Fruit fly (Drosophila melanogaster) whole organism, embryonic: ENCODE data around the gene NaPi-III.
A peak's percentile ranks its signal among the peaks of the same experiment; 100 is the strongest.

ENCODE experiments used
- Abd-B ChIP-seq: fragments of 200-800 bp; sonication (Bioruptor generic); optimal IDR thresholded peaks from 2 replicates; lab custom pipeline; 2018; ENCODE audit warnings: missing biosample characterization, mild to moderate bottlenecking, missing genetic modification characterization, moderate library complexity
- CG1024 ChIP-seq: fragments of 200-800 bp; sonication (Bioruptor generic); IDR thresholded peaks from 2 replicates; pipeline ENCODE4 v1.3.6; 2022; ENCODE audit warnings: missing biosample characterization, missing genetic modification characterization
- CG11696 ChIP-seq: fragments of 200-800 bp; sonication (Bioruptor generic); IDR thresholded peaks from 2 replicates; pipeline ENCODE4 v1.3.6; 2022; ENCODE audit warnings: missing biosample characterization, missing genetic modification characterization
- CG12299 ChIP-seq: fragments of 200-800 bp; sonication (Bioruptor generic); optimal IDR thresholded peaks from 2 replicates; lab custom pipeline; 2018; ENCODE audit warnings: missing biosample characterization, mild to moderate bottlenecking, missing genetic modification characterization
- CG15073 ChIP-seq: fragments of 200-800 bp; sonication (Bioruptor generic); optimal IDR thresholded peaks from 2 replicates; lab custom pipeline; 2016; ENCODE audit warnings: missing biosample characterization, missing genetic modification characterization
- CG15601 ChIP-seq: fragments of 200-800 bp; sonication (Bioruptor generic); optimal IDR thresholded peaks from 3 replicates; lab custom pipeline; 2019; ENCODE audit warnings: missing biosample characterization, mild to moderate bottlenecking, missing genetic modification characterization, moderate library complexity
- CG16779 ChIP-seq: fragments of 200-800 bp; sonication (Bioruptor generic); IDR thresholded peaks from 2 replicates; pipeline ENCODE4 v1.3.6; 2022; ENCODE audit warnings: missing biosample characterization, missing genetic modification characterization
- CG18764 ChIP-seq: fragments of 200-800 bp; sonication (Bioruptor generic); optimal IDR thresholded peaks from 3 replicates; lab custom pipeline; 2016; ENCODE audit warnings: missing biosample characterization, missing genetic modification characterization
- CG2875 ChIP-seq: fragments of 200-800 bp; sonication (Bioruptor generic); optimal IDR thresholded peaks from 2 replicates; lab custom pipeline; 2017; ENCODE audit warnings: missing biosample characterization, mild to moderate bottlenecking, missing genetic modification characterization, missing genetic modification reagents
- CG3163 ChIP-seq: fragments of 200-800 bp; sonication (Bioruptor generic); optimal IDR thresholded peaks from 3 replicates; lab custom pipeline; 2016; ENCODE audit warnings: missing biosample characterization, missing genetic modification characterization
- CG3838 ChIP-seq: fragments of 200-800 bp; sonication (Bioruptor generic); optimal IDR thresholded peaks from 3 replicates; lab custom pipeline; 2016; ENCODE audit warnings: missing biosample characterization, missing genetic modification characterization
- CG3847 ChIP-seq: fragments of 200-800 bp; sonication (Bioruptor generic); IDR thresholded peaks from 2 replicates; pipeline ENCODE4 v1.3.6; 2022; ENCODE audit warnings: missing biosample characterization, missing genetic modification characterization
- CG4360 ChIP-seq: fragments of 200-800 bp; sonication (Bioruptor generic); IDR thresholded peaks from 2 replicates; pipeline ENCODE4 v1.3.6; 2022; ENCODE audit warnings: missing biosample characterization, missing genetic modification characterization
- CG5180 ChIP-seq: fragments of 200-800 bp; sonication (Bioruptor generic); optimal IDR thresholded peaks from 3 replicates; lab custom pipeline; 2017; ENCODE audit warnings: missing biosample characterization, missing genetic modification characterization, mild to moderate bottlenecking, moderate library complexity, missing genetic modification reagents
- CG5953 ChIP-seq: fragments of 200-800 bp; sonication (Bioruptor generic); IDR thresholded peaks from 2 replicates; pipeline ENCODE4 v1.3.6; 2022; ENCODE audit warnings: missing biosample characterization, missing genetic modification characterization
- CG7745 ChIP-seq: fragments of 200-800 bp; sonication (Bioruptor generic); optimal IDR thresholded peaks from 2 replicates; lab custom pipeline; 2018; ENCODE audit warnings: missing biosample characterization, mild to moderate bottlenecking, missing genetic modification characterization, moderate library complexity
- CG9876 ChIP-seq: fragments of 200-800 bp; sonication (Bioruptor generic); optimal IDR thresholded peaks from 2 replicates; lab custom pipeline; 2016; ENCODE audit warnings: missing biosample characterization, missing genetic modification characterization
- Deaf1 ChIP-seq: fragments of 200-800 bp; optimal IDR thresholded peaks from 3 replicates; lab custom pipeline; 2019; ENCODE audit warnings: missing biosample characterization, mild to moderate bottlenecking, missing genetic modification characterization, moderate library complexity
- Dfd ChIP-seq, 2 experiments: fragments of >200 bp; optimal IDR thresholded peaks; 2 replicates each; lab custom pipeline; 2017; ENCODE audit warnings: missing biosample characterization in 2 of 2, missing genetic modification characterization in 2 of 2
- Dip3 ChIP-seq: fragments of 200-800 bp; sonication (Bioruptor generic); optimal IDR thresholded peaks from 3 replicates; lab custom pipeline; 2016; ENCODE audit warnings: missing biosample characterization, missing genetic modification characterization
- H2.0 ChIP-seq: fragments of 200-800 bp; sonication (Bioruptor generic); IDR thresholded peaks from 2 replicates; pipeline ENCODE4 v1.3.6; 2022; ENCODE audit warnings: missing biosample characterization, missing genetic modification characterization
- HHEX ChIP-seq: fragments of 200-800 bp; sonication (Bioruptor generic); optimal IDR thresholded peaks from 3 replicates; lab custom pipeline; 2017; ENCODE audit warnings: missing biosample characterization, mild to moderate bottlenecking, missing genetic modification characterization, missing genetic modification reagents
- HmgZ ChIP-seq: fragments of 200-800 bp; sonication (Bioruptor generic); optimal IDR thresholded peaks from 2 replicates; lab custom pipeline; 2018; ENCODE audit warnings: missing biosample characterization, mild to moderate bottlenecking, missing genetic modification characterization
- Hmx ChIP-seq: fragments of 200-800 bp; sonication (Bioruptor generic); optimal IDR thresholded peaks from 2 replicates; lab custom pipeline; 2016; ENCODE audit warnings: missing biosample characterization, missing genetic modification characterization
- Hr78 ChIP-seq, 2 experiments: fragments of 200-800 bp in 1 of 2; fragments of >200 bp in 1 of 2; sonication (Bioruptor generic) in 1 of 2; optimal IDR thresholded peaks; 2 replicates each; lab custom pipeline; 2017 to 2019; ENCODE audit warnings: missing biosample characterization in 2 of 2, missing genetic modification characterization in 2 of 2, mild to moderate bottlenecking in 1 of 2, moderate library complexity in 1 of 2
- Kr ChIP-seq: fragments of 200-800 bp; sonication (Bioruptor generic); optimal IDR thresholded peaks from 2 replicates; lab custom pipeline; 2017; ENCODE audit warnings: missing biosample characterization, mild to moderate bottlenecking, missing genetic modification characterization
- MBD-R2 ChIP-seq: fragments of 200-800 bp; sonication (Bioruptor generic); IDR thresholded peaks from 2 replicates; pipeline ENCODE4 v1.3.6; 2022; ENCODE audit warnings: missing biosample characterization, missing genetic modification characterization
- NC2α ChIP-seq: fragments of 200-800 bp; sonication (Bioruptor generic); optimal IDR thresholded peaks from 2 replicates; lab custom pipeline; 2016; ENCODE audit warnings: missing biosample characterization, missing genetic modification characterization
- Neu2 ChIP-seq: fragments of 200-800 bp; sonication (Bioruptor generic); optimal IDR thresholded peaks from 3 replicates; lab custom pipeline; 2016; ENCODE audit warnings: missing biosample characterization, missing genetic modification characterization, borderline replicate concordance
- Nf-YB ChIP-seq: fragments of 200-800 bp; sonication (Bioruptor generic); optimal IDR thresholded peaks from 3 replicates; lab custom pipeline; 2019; ENCODE audit warnings: missing biosample characterization, mild to moderate bottlenecking, missing genetic modification characterization, moderate library complexity
- Sry-β ChIP-seq: fragments of 200-800 bp; sonication (Bioruptor generic); optimal IDR thresholded peaks from 2 replicates; lab custom pipeline; 2018; ENCODE audit warnings: missing biosample characterization, mild to moderate bottlenecking, missing genetic modification characterization, moderate library complexity
- Usf ChIP-seq: fragments of 200-800 bp; sonication (Bioruptor generic); optimal IDR thresholded peaks from 2 replicates; lab custom pipeline; 2017; ENCODE audit warnings: missing genotype, missing biosample characterization, missing genetic modification characterization
- Vsx1 ChIP-seq: fragments of 200-800 bp; sonication (Bioruptor generic); optimal IDR thresholded peaks from 2 replicates; lab custom pipeline; 2017; ENCODE audit warnings: missing biosample characterization, mild to moderate bottlenecking, missing genetic modification characterization, missing genetic modification reagents
- abd-A ChIP-seq: fragments of 200-800 bp; sonication (Bioruptor generic); optimal IDR thresholded peaks from 3 replicates; lab custom pipeline; 2019; ENCODE audit warnings: missing biosample characterization, mild to moderate bottlenecking, missing genetic modification characterization, moderate library complexity
- chif ChIP-seq, 2 experiments: fragments of 200-800 bp; sonication (Bioruptor generic); optimal IDR thresholded peaks; 3 replicates each; lab custom pipeline; 2016; ENCODE audit warnings: missing biosample characterization in 2 of 2, missing genetic modification characterization in 2 of 2
- dan ChIP-seq: fragments of 200-800 bp; sonication (Bioruptor generic); IDR thresholded peaks from 2 replicates; pipeline ENCODE4 v1.3.6; 2022; ENCODE audit warnings: missing biosample characterization, missing genetic modification characterization
- disco-r ChIP-seq: fragments of 200-800 bp; sonication (Bioruptor generic); optimal IDR thresholded peaks from 2 replicates; lab custom pipeline; 2016; ENCODE audit warnings: missing biosample characterization, missing genetic modification characterization
- fd102C ChIP-seq: fragments of 200-800 bp; sonication (Bioruptor generic); optimal IDR thresholded peaks from 2 replicates; lab custom pipeline; 2018; ENCODE audit warnings: missing biosample characterization, mild to moderate bottlenecking, missing genetic modification characterization, moderate library complexity
- gro ChIP-seq: fragments of 200-800 bp; sonication (Bioruptor generic); optimal IDR thresholded peaks from 2 replicates; lab custom pipeline; 2016; ENCODE audit warnings: missing biosample characterization, missing genetic modification characterization
- hb ChIP-seq: fragments of 200-800 bp; sonication (Bioruptor generic); IDR thresholded peaks from 3 replicates; pipeline ENCODE4 v1.3.6; 2022; ENCODE audit warnings: missing biosample characterization, missing genetic modification characterization; ENCODE audit not compliant: partially characterized antibody
- her ChIP-seq: fragments of 200-800 bp; sonication (Bioruptor generic); optimal IDR thresholded peaks from 2 replicates; lab custom pipeline; 2016; ENCODE audit warnings: missing biosample characterization, missing genetic modification characterization
- jigr1 ChIP-seq: fragments of 200-800 bp; sonication (Bioruptor generic); IDR thresholded peaks from 3 replicates; pipeline ENCODE4 v1.3.6; 2022; ENCODE audit warnings: missing biosample characterization, missing genetic modification characterization
- jumu ChIP-seq: fragments of 200-800 bp; sonication (Bioruptor generic); optimal IDR thresholded peaks from 3 replicates; lab custom pipeline; 2016; ENCODE audit warnings: missing biosample characterization, missing genetic modification characterization
- lbe ChIP-seq: fragments of 200-800 bp; sonication (Bioruptor generic); optimal IDR thresholded peaks from 2 replicates; lab custom pipeline; 2016; ENCODE audit warnings: missing biosample characterization, mild to moderate bottlenecking, missing genetic modification characterization
- mirr ChIP-seq: fragments of 200-800 bp; sonication (Bioruptor generic); optimal IDR thresholded peaks from 3 replicates; lab custom pipeline; 2018; ENCODE audit warnings: missing biosample characterization, mild to moderate bottlenecking, missing genetic modification characterization
- nom ChIP-seq: fragments of 200-800 bp; sonication (Bioruptor generic); optimal IDR thresholded peaks from 2 replicates; lab custom pipeline; 2017; ENCODE audit warnings: missing biosample characterization, missing genetic modification characterization, mild to moderate bottlenecking, moderate library complexity, missing genetic modification reagents
- ro ChIP-seq: fragments of 200-800 bp; sonication (Bioruptor generic); IDR thresholded peaks from 2 replicates; pipeline ENCODE4 v1.3.6; 2022; ENCODE audit warnings: missing biosample characterization, missing genetic modification characterization
- shn ChIP-seq: fragments of 200-800 bp; sonication (Bioruptor generic); optimal IDR thresholded peaks from 3 replicates; lab custom pipeline; 2016; ENCODE audit warnings: missing biosample characterization, missing genetic modification characterization
- tll ChIP-seq, 2 experiments: fragments of 200-800 bp in 1 of 2; fragments of >200 bp in 1 of 2; sonication (Bioruptor generic) in 1 of 2; optimal IDR thresholded peaks; 2 replicates each; lab custom pipeline; 2017 to 2019; ENCODE audit warnings: missing biosample characterization in 2 of 2, missing genetic modification characterization in 2 of 2, mild to moderate bottlenecking in 1 of 2, moderate library complexity in 1 of 2
- zf30C ChIP-seq: fragments of 200-800 bp; sonication (Bioruptor generic); optimal IDR thresholded peaks from 3 replicates; lab custom pipeline; 2018; ENCODE audit warnings: missing biosample characterization, mild to moderate bottlenecking, missing genetic modification characterization

NaPi-III gene

dm6 chr3L:11120419-11120958 lies 2.7 kb upstream of the NaPi-III start, which contains the start of the genes FoxK and mRpL2 (continued):
- no peak for TF ChIP-seq her
- TF ChIP-seq CG7745 (tag; lab: Kevin White, UChicago) = no peak
- no peak for TF ChIP-seq disco-r (GFP tag; lab: Kevin White, UChicago)
- no peak for TF ChIP-seq CG15073
- TF ChIP-seq Hmx (GFP tag; lab: Kevin White, UChicago) = no peak
- TF ChIP-seq Kr (GFP tag; lab: Kevin White, UChicago) = no peak
- TF ChIP-seq mirr (GFP tag; lab: Kevin White, UChicago) = no peak
- no peak for TF ChIP-seq HHEX (GFP tag; lab: Kevin White, UChicago)
- peak; percentile 30 for TF ChIP-seq zf30C
- no peak for TF ChIP-seq Vsx1 (GFP tag; lab: Kevin White, UChicago)
- TF ChIP-seq CG15601 (tag; lab: Kevin White, UChicago) = no peak
- no peak for TF ChIP-seq CG4360 (GFP tag; lab: Robert Waterston, UW)
- no peak for TF ChIP-seq dan
- TF ChIP-seq lbe = peak; percentile 74
- no peak for TF ChIP-seq Neu2 (GFP tag; lab: Kevin White, UChicago)
- TF ChIP-seq CG11696 (GFP tag; lab: Robert Waterston, UW) = no peak
- TF ChIP-seq Deaf1 (tag; lab: Kevin White, UChicago) = no peak
- TF ChIP-seq Dip3 (GFP tag; lab: Kevin White, UChicago) = no peak
- TF ChIP-seq CG2875 (GFP tag; lab: Kevin White, UChicago) = no peak
- TF ChIP-seq chif (GFP tag; optimal IDR thresholded peaks at IDR 0.05; lab: Kevin White, UChicago) = no peak
- TF ChIP-seq ro = no peak
- no peak for TF ChIP-seq CG3163 (GFP tag; lab: Kevin White, UChicago)
- TF ChIP-seq tll (GFP tag; optimal IDR thresholded peaks at IDR 0.05; lab: Kevin White, UChicago) = no peak
- no peak for TF ChIP-seq CG1024
- no peak for TF ChIP-seq shn (GFP tag; lab: Kevin White, UChicago)
- TF ChIP-seq Sry-β (GFP tag; lab: Kevin White, UChicago) = no peak
- no peak for TF ChIP-seq CG12299 (tag; lab: Kevin White, UChicago)
- TF ChIP-seq NC2α (GFP tag; lab: Kevin White, UChicago) = no peak
- peak; percentile 18 for TF ChIP-seq gro (GFP tag; lab: Kevin White, UChicago)
- TF ChIP-seq Dfd (GFP tag; optimal IDR thresholded peaks at IDR 0.05; lab: Kevin White, UChicago) = no peak
- TF ChIP-seq MBD-R2 (GFP tag; lab: Robert Waterston, UW) = peak; percentile 89
- TF ChIP-seq Hr78 (GFP tag; optimal IDR thresholded peaks at IDR 0.05; lab: Kevin White, UChicago) = no peak
- TF ChIP-seq CG5953 (GFP tag; lab: Robert Waterston, UW) = no peak
- no peak for TF ChIP-seq CG3838 (GFP tag; lab: Kevin White, UChicago)
- peak; percentile 54 for TF ChIP-seq HmgZ (tag; lab: Kevin White, UChicago)
- no peak for TF ChIP-seq jumu
- no peak for TF ChIP-seq hb (GFP tag; lab: Robert Waterston, UW)
- TF ChIP-seq Nf-YB (GFP tag; lab: Kevin White, UChicago) = no peak
- no peak for TF ChIP-seq CG18764 (GFP tag; lab: Kevin White, UChicago)
- TF ChIP-seq fd102C = no peak
- no peak for TF ChIP-seq CG16779 (GFP tag; lab: Robert Waterston, UW)
- no peak for TF ChIP-seq Abd-B
- TF ChIP-seq Usf (GFP tag; lab: Kevin White, UChicago) = no peak
- no peak for TF ChIP-seq CG9876 (GFP tag; lab: Kevin White, UChicago)
- no peak for TF ChIP-seq H2.0 (GFP tag; lab: Robert Waterston, UW)
- peak; percentile 97 for TF ChIP-seq nom (GFP tag; lab: Kevin White, UChicago)
- no peak for TF ChIP-seq jigr1 (GFP tag; lab: Robert Waterston, UW)
- peak; percentile 63; the same call in 1 of the 2 replicates for TF ChIP-seq CG3847
- no peak for TF ChIP-seq CG5180 (GFP tag; lab: Kevin White, UChicago)
- TF ChIP-seq abd-A (tag; lab: Kevin White, UChicago) = no peak
